Worm (Caenorhabditis elegans) whole organism, young adult: ENCODE results near the gene str-193.

Source experiments
- B0019.2 ChIP-seq: fragments of 200-800 bp; sonication (Bioruptor generic); conservative IDR thresholded peaks from 2 replicates; pipeline ENCODE4 v1.3.6; 2022; ENCODE audit warnings: missing genetic modification reagents, missing genetic modification characterization, missing compliant biosample characterization
- C06A6.2 ChIP-seq: fragments of 200-800 bp; sonication (Bioruptor generic); conservative IDR thresholded peaks from 2 replicates; pipeline ENCODE4 v1.3.6; 2022; ENCODE audit warnings: missing genetic modification characterization, missing compliant biosample characterization
- F10E7.11 ChIP-seq: sonication (generic microtip); optimal IDR thresholded peaks from 2 replicates; lab custom pipeline; 2017; ENCODE audit warnings: mild to moderate bottlenecking, missing genetic modification characterization, moderate library complexity, missing compliant biosample characterization
- F22D6.2 ChIP-seq: sonication (generic microtip); optimal IDR thresholded peaks from 2 replicates; lab custom pipeline; 2016; ENCODE audit warnings: mild to moderate bottlenecking, missing genetic modification characterization, missing compliant biosample characterization
- F33H1.4 ChIP-seq: fragments of 200-800 bp; sonication (Bioruptor generic); IDR thresholded peaks from 2 replicates; pipeline ENCODE4 v1.3.6; 2022; ENCODE audit warnings: missing genetic modification reagents, missing genetic modification characterization, missing compliant biosample characterization
- F52B5.7 ChIP-seq: sonication (generic microtip); optimal IDR thresholded peaks from 2 replicates; lab custom pipeline; 2016; ENCODE audit warnings: mild to moderate bottlenecking, missing genetic modification characterization, missing compliant biosample characterization
- K12H6.12 ChIP-seq: fragments of 200-800 bp; sonication (Bioruptor generic); optimal IDR thresholded peaks from 2 replicates; lab custom pipeline; 2018; ENCODE audit warnings: mild to moderate bottlenecking, missing genetic modification characterization, missing compliant biosample characterization
- Y53F4B.3 ChIP-seq: fragments of 200-800 bp; sonication (Bioruptor generic); IDR thresholded peaks from 2 replicates; pipeline ENCODE4 v1.3.6; 2022; ENCODE audit warnings: missing genetic modification reagents, missing genetic modification characterization, missing compliant biosample characterization
- Y56A3A.18 ChIP-seq: fragments of 200-800 bp; sonication (Bioruptor generic); IDR thresholded peaks from 2 replicates; pipeline ENCODE4 v1.3.6; 2022; ENCODE audit warnings: missing genetic modification reagents, missing genetic modification characterization, missing compliant biosample characterization
- akir-1 ChIP-seq: fragments of 200-800 bp; sonication (Bioruptor generic); optimal IDR thresholded peaks from 2 replicates; lab custom pipeline; 2018; ENCODE audit warnings: mild to moderate bottlenecking, missing genetic modification characterization, moderate library complexity, missing compliant biosample characterization
- aptf-3 ChIP-seq: fragments of 200-800 bp; sonication (Bioruptor generic); IDR thresholded peaks from 2 replicates; pipeline ENCODE4 v1.3.6; 2022; ENCODE audit warnings: missing genetic modification characterization, missing compliant biosample characterization
- attf-3 ChIP-seq: fragments of 200-800 bp; sonication (Bioruptor generic); conservative IDR thresholded peaks from 2 replicates; pipeline ENCODE4 v1.3.6; 2022; ENCODE audit warnings: missing genetic modification reagents, missing genetic modification characterization, missing compliant biosample characterization
- cebp-2 ChIP-seq: fragments of 200-800 bp; sonication (Bioruptor generic); IDR thresholded peaks from 2 replicates; pipeline ENCODE4 v1.3.6; 2022; ENCODE audit warnings: missing genetic modification characterization, missing compliant biosample characterization
- ceh-100 ChIP-seq: fragments of 200-800 bp; sonication (Bioruptor generic); IDR thresholded peaks from 2 replicates; pipeline ENCODE4 v1.3.6; 2022; ENCODE audit warnings: missing genetic modification reagents, missing genetic modification characterization, missing compliant biosample characterization
- ceh-79 ChIP-seq: sonication (generic microtip); optimal IDR thresholded peaks from 2 replicates; lab custom pipeline; 2017; ENCODE audit warnings: mild to moderate bottlenecking, missing genetic modification characterization, missing compliant biosample characterization
- ceh-91 ChIP-seq: fragments of 200-800 bp; sonication (Bioruptor generic); IDR thresholded peaks from 2 replicates; pipeline ENCODE4 v1.3.6; 2022; ENCODE audit warnings: missing genetic modification reagents, missing genetic modification characterization, missing compliant biosample characterization
- dox-1 ChIP-seq: fragments of 200-800 bp; sonication (Bioruptor generic); IDR thresholded peaks from 2 replicates; pipeline ENCODE4 v1.3.6; 2022; ENCODE audit warnings: missing genetic modification reagents, missing genetic modification characterization, missing compliant biosample characterization
- dpl-1 ChIP-seq: fragments of 150-350 bp; optimal IDR thresholded peaks from 2 replicates; lab custom pipeline; 2014; ENCODE audit warnings: missing biosample characterization, missing genetic modification reagents, missing genetic modification characterization
- efl-1 ChIP-seq: fragments of 150-350 bp; optimal IDR thresholded peaks from 2 replicates; lab custom pipeline; 2014; ENCODE audit warnings: missing biosample characterization, missing genetic modification reagents, missing genetic modification characterization
- ets-4 ChIP-seq: fragments of 200-800 bp; sonication (Bioruptor generic); optimal IDR thresholded peaks from 2 replicates; lab custom pipeline; 2018; ENCODE audit warnings: mild to moderate bottlenecking, missing genetic modification characterization, missing compliant biosample characterization
- gei-17 ChIP-seq: fragments of 200-800 bp; sonication (Bioruptor generic); optimal IDR thresholded peaks from 2 replicates; lab custom pipeline; 2018; ENCODE audit warnings: mild to moderate bottlenecking, missing genetic modification characterization, missing compliant biosample characterization
- him-1 ChIP-seq: sonication (generic microtip); optimal IDR thresholded peaks from 2 replicates; lab custom pipeline; 2016; ENCODE audit warnings: missing genotype, missing genetic modification reagents, missing genetic modification characterization, missing compliant biosample characterization
- hlh-12 ChIP-seq: sonication (generic microtip); optimal IDR thresholded peaks from 2 replicates; lab custom pipeline; 2016; ENCODE audit warnings: missing genetic modification characterization, missing compliant biosample characterization
- hmg-1.2 ChIP-seq: fragments of 200-800 bp; sonication (Bioruptor generic); IDR thresholded peaks from 2 replicates; pipeline ENCODE4 v1.3.6; 2022; ENCODE audit warnings: missing genetic modification reagents, missing genetic modification characterization, missing compliant biosample characterization
- lsl-1 ChIP-seq: fragments of 200-800 bp; sonication (Bioruptor generic); optimal IDR thresholded peaks from 2 replicates; lab custom pipeline; 2018; ENCODE audit warnings: mild to moderate bottlenecking, missing genetic modification characterization, moderate library complexity, missing compliant biosample characterization
- madf-10 ChIP-seq: sonication (generic microtip); optimal IDR thresholded peaks from 2 replicates; lab custom pipeline; 2016; ENCODE audit warnings: mild to moderate bottlenecking, missing genetic modification characterization, missing compliant biosample characterization
- madf-6 ChIP-seq: fragments of 200-800 bp; sonication (Bioruptor generic); IDR thresholded peaks from 2 replicates; pipeline ENCODE4 v1.3.6; 2022; ENCODE audit warnings: missing genetic modification reagents, missing genetic modification characterization, missing compliant biosample characterization
- madf-8 ChIP-seq: fragments of 200-800 bp; sonication (Bioruptor generic); conservative IDR thresholded peaks from 2 replicates; pipeline ENCODE4 v1.3.6; 2022; ENCODE audit warnings: missing genetic modification reagents, missing genetic modification characterization, missing compliant biosample characterization
- mcd-1 ChIP-seq: fragments of 200-800 bp; sonication (Bioruptor generic); IDR thresholded peaks from 2 replicates; pipeline ENCODE4 v1.3.6; 2022; ENCODE audit warnings: missing genetic modification reagents, missing genetic modification characterization, missing compliant biosample characterization
- nfya-2 ChIP-seq: fragments of 200-800 bp; sonication (Bioruptor generic); IDR thresholded peaks from 2 replicates; pipeline ENCODE4 v1.3.6; 2022; ENCODE audit warnings: missing genetic modification reagents, missing genetic modification characterization, missing compliant biosample characterization
- nhr-120 ChIP-seq: fragments of 200-800 bp; sonication (Bioruptor generic); IDR thresholded peaks from 2 replicates; pipeline ENCODE4 v1.3.6; 2022; ENCODE audit warnings: missing genetic modification characterization, missing compliant biosample characterization
- nhr-179 ChIP-seq: sonication (generic microtip); optimal IDR thresholded peaks from 2 replicates; lab custom pipeline; 2016; ENCODE audit warnings: mild to moderate bottlenecking, missing genetic modification characterization, missing compliant biosample characterization
- nhr-80 ChIP-seq: sonication (generic microtip); optimal IDR thresholded peaks from 2 replicates; lab custom pipeline; 2016; ENCODE audit warnings: missing genetic modification characterization, missing compliant biosample characterization
- sdz-38 ChIP-seq: sonication (generic microtip); optimal IDR thresholded peaks from 2 replicates; lab custom pipeline; 2016; ENCODE audit warnings: missing genotype, missing genetic modification characterization, missing compliant biosample characterization
- sptf-2 ChIP-seq: fragments of 200-800 bp; sonication (Bioruptor generic); optimal IDR thresholded peaks from 2 replicates; lab custom pipeline; 2018; ENCODE audit warnings: mild to moderate bottlenecking, missing genetic modification characterization, missing compliant biosample characterization
- tbp1 ChIP-seq: fragments of 200-800 bp; sonication (Bioruptor generic); optimal IDR thresholded peaks from 2 replicates; lab custom pipeline; 2018; ENCODE audit warnings: mild to moderate bottlenecking, missing genetic modification characterization, missing compliant biosample characterization
- tbx-9 ChIP-seq: sonication (generic microtip); optimal IDR thresholded peaks from 2 replicates; lab custom pipeline; 2016; ENCODE audit warnings: borderline replicate concordance, missing genetic modification characterization, inconsistent platforms, missing compliant biosample characterization
- xnd-1 ChIP-seq: sonication (generic microtip); optimal IDR thresholded peaks from 2 replicates; lab custom pipeline; 2016; ENCODE audit warnings: missing genotype, missing genetic modification reagents, missing genetic modification characterization, missing compliant biosample characterization
- ztf-18 ChIP-seq: sonication (generic microtip); optimal IDR thresholded peaks from 2 replicates; lab custom pipeline; 2016; ENCODE audit warnings: missing genotype, mild to moderate bottlenecking, missing genetic modification characterization, missing compliant biosample characterization
- ztf-22 ChIP-seq: fragments of 200-800 bp; sonication (Bioruptor generic); optimal IDR thresholded peaks from 2 replicates; lab custom pipeline; 2018; ENCODE audit warnings: mild to moderate bottlenecking, missing genetic modification characterization, moderate library complexity, missing compliant biosample characterization
- ztf-25 ChIP-seq: fragments of 200-800 bp; sonication (Bioruptor generic); IDR thresholded peaks from 2 replicates; pipeline ENCODE4 v1.3.6; 2022; ENCODE audit warnings: missing genetic modification reagents, missing genetic modification characterization, missing compliant biosample characterization
- ztf-26 ChIP-seq: sonication (generic microtip); optimal IDR thresholded peaks from 2 replicates; lab custom pipeline; 2017; ENCODE audit warnings: missing genetic modification characterization, missing compliant biosample characterization
- ztf-6 ChIP-seq: fragments of 200-800 bp; sonication (Bioruptor generic); IDR thresholded peaks from 2 replicates; pipeline ENCODE4 v1.3.6; 2022; ENCODE audit warnings: missing genetic modification reagents, missing genetic modification characterization, missing compliant biosample characterization

The str-193 gene

ce11 chrV:9786721-9787131, 34.9 kb downstream of the str-193 start, which contains the start of gene F46B6.6 (continued):
- no peak for TF ChIP-seq gei-17
- TF ChIP-seq C06A6.2 (GFP tag; lab: Robert Waterston, UW), result 0 out of 2 replicates have a peak, but pooled peaks have one; percentile 10
- no peak for TF ChIP-seq sptf-2 (GFP tag; lab: Kevin White, UChicago)
- peak; percentile 14 for TF ChIP-seq tbp1
- no peak for TF ChIP-seq cebp-2 (GFP tag; lab: Robert Waterston, UW)
- TF ChIP-seq K12H6.12 (tag; lab: Kevin White, UChicago), result no peak
- TF ChIP-seq him-1, result no peak
- TF ChIP-seq ztf-22 (GFP tag; lab: Kevin White, UChicago), result no peak
- TF ChIP-seq nhr-80 (tag; lab: Kevin White, UChicago), result no peak
- no peak for TF ChIP-seq dpl-1 (GFP tag; lab: Kevin White, UChicago)
- TF ChIP-seq madf-10 (tag; lab: Kevin White, UChicago), result no peak
- peak; percentile 13 for TF ChIP-seq F10E7.11 (tag; lab: Kevin White, UChicago)
- TF ChIP-seq nhr-120 (GFP tag; lab: Robert Waterston, UW), result no peak
- no peak for TF ChIP-seq aptf-3 (GFP tag; lab: Robert Waterston, UW)
- TF ChIP-seq ceh-79 (tag; lab: Kevin White, UChicago), result no peak
- TF ChIP-seq akir-1 (GFP tag; lab: Kevin White, UChicago), result no peak
- TF ChIP-seq nfya-2 (GFP tag; lab: Robert Waterston, UW), result no peak
- TF ChIP-seq ceh-100 (GFP tag; lab: Robert Waterston, UW), result no peak
- TF ChIP-seq Y53F4B.3 (GFP tag; lab: Robert Waterston, UW), result no peak
- no peak for TF ChIP-seq ztf-6 (GFP tag; lab: Robert Waterston, UW)
- no peak for TF ChIP-seq attf-3
- no peak for TF ChIP-seq F33H1.4
- no peak for TF ChIP-seq tbx-9
- no peak for TF ChIP-seq B0019.2 (GFP tag; lab: Robert Waterston, UW)
- TF ChIP-seq ztf-18 (tag; lab: Kevin White, UChicago), result no peak
- no peak for TF ChIP-seq ztf-26
- TF ChIP-seq nhr-179 (tag; lab: Kevin White, UChicago), result no peak
- TF ChIP-seq madf-6 (GFP tag; lab: Robert Waterston, UW), result peak; percentile 29; the same call in 1 of the 2 replicates
- no peak for TF ChIP-seq efl-1 (GFP tag; lab: Kevin White, UChicago)
- 0 out of 2 replicates have a peak, but pooled peaks have one; percentile 41 for TF ChIP-seq Y56A3A.18 (GFP tag; lab: Robert Waterston, UW)
- TF ChIP-seq sdz-38 (tag; lab: Kevin White, UChicago), result no peak
- peak; percentile 27; the same call in 1 of the 2 replicates for TF ChIP-seq hmg-1.2 (GFP tag; lab: Robert Waterston, UW)
- peak; percentile 53 for TF ChIP-seq F52B5.7 (tag; lab: Kevin White, UChicago)
- TF ChIP-seq ztf-25 (GFP tag; lab: Robert Waterston, UW), result no peak
- TF ChIP-seq hlh-12, result no peak
- no peak for TF ChIP-seq mcd-1 (GFP tag; lab: Robert Waterston, UW)
- no peak for TF ChIP-seq dox-1 (GFP tag; lab: Robert Waterston, UW)
- no peak for TF ChIP-seq ets-4

ce11 chrV:9784215-9784614, 37.4 kb downstream of the str-193 start:
- TF ChIP-seq lsl-1 (GFP tag; lab: Kevin White, UChicago) (peak; percentile 45), dpl-1 (GFP tag; lab: Kevin White, UChicago) (peak; percentile 21), ceh-91 (GFP tag; lab: Robert Waterston, UW) (peak; percentile 50; the same call in 1 of the 2 replicates), madf-8 (GFP tag; lab: Robert Waterston, UW) (0 out of 2 replicates have a peak, but pooled peaks have one; percentile 21), F33H1.4 (peak; percentile 6; the same call in 1 of the 2 replicates), Y56A3A.18 (GFP tag; lab: Robert Waterston, UW) (no peak), efl-1 (GFP tag; lab: Kevin White, UChicago) (peak; percentile 56), akir-1 (GFP tag; lab: Kevin White, UChicago) (no peak), madf-6 (GFP tag; lab: Robert Waterston, UW) (peak; percentile 82), xnd-1 (peak; percentile 49), Y53F4B.3 (GFP tag; lab: Robert Waterston, UW) (no peak), F22D6.2 (tag; lab: Kevin White, UChicago) (no peak)
